Worm (Caenorhabditis elegans): ENCODE measurements around the gene F36A4.5.

ce11 chrIV:4254989-4255582, 10.2 kb upstream of the F36A4.5 start:
- TF ChIP-seq hlh-30 (tag; optimal IDR thresholded peaks at IDR 0.05; ENCODE audit: insufficient read depth) (no peak), pqm-1 (tag; optimal IDR thresholded peaks at IDR 0.05) (no peak), ceh-19 (GFP tag; optimal IDR thresholded peaks at IDR 0.05) (no peak), ets-4 (tag; optimal IDR thresholded peaks at IDR 0.05) (no peak)

All from whole organism, late embryonic.